Fruit fly (Drosophila melanogaster) whole organism, pupa: ENCODE data around the gene CG33339.

Source experiments
- CG10348 ChIP-seq: fragments of 200-800 bp; sonication (Bioruptor generic); IDR thresholded peaks from 2 replicates; pipeline ENCODE4 v1.3.6; 2022; ENCODE audit warnings: missing biosample characterization, missing genetic modification characterization
- CG12605 ChIP-seq: fragments of 200-800 bp; sonication (Bioruptor generic); IDR thresholded peaks from 2 replicates; pipeline ENCODE4 v1.3.6; 2022; ENCODE audit warnings: missing biosample characterization, missing genetic modification characterization
- CG13204 ChIP-seq: fragments of 200-800 bp; sonication (Bioruptor generic); optimal IDR thresholded peaks from 2 replicates; lab custom pipeline; 2018; ENCODE audit warnings: missing biosample characterization, mild to moderate bottlenecking, missing genetic modification characterization, moderate library complexity
- CG14655 ChIP-seq: fragments of 200-800 bp; sonication (Bioruptor generic); optimal IDR thresholded peaks from 3 replicates; lab custom pipeline; 2017; ENCODE audit warnings: mild to moderate bottlenecking, missing biosample characterization, missing genetic modification reagents, missing genetic modification characterization
- CG15710 ChIP-seq: fragments of 200-800 bp; sonication (Bioruptor generic); optimal IDR thresholded peaks from 2 replicates; lab custom pipeline; 2018; ENCODE audit warnings: missing biosample characterization, mild to moderate bottlenecking, missing genetic modification characterization, moderate library complexity
- CG17806 ChIP-seq: fragments of 200-800 bp; sonication (Bioruptor generic); optimal IDR thresholded peaks from 2 replicates; lab custom pipeline; 2018; ENCODE audit warnings: missing biosample characterization, mild to moderate bottlenecking, missing genetic modification characterization, moderate library complexity
- CG32121 ChIP-seq: fragments of 200-800 bp; sonication (Bioruptor generic); IDR thresholded peaks from 2 replicates; pipeline ENCODE4 v1.3.6; 2022; ENCODE audit warnings: missing biosample characterization, missing genetic modification characterization
- CG34367 ChIP-seq: fragments of 200-800 bp; sonication (Bioruptor generic); optimal IDR thresholded peaks from 2 replicates; lab custom pipeline; 2018; ENCODE audit warnings: missing biosample characterization, mild to moderate bottlenecking, missing genetic modification characterization
- CG4496 ChIP-seq: fragments of 200-800 bp; sonication (Bioruptor generic); IDR thresholded peaks from 3 replicates; pipeline ENCODE4 v1.3.6; 2022; ENCODE audit warnings: missing biosample characterization, missing genetic modification characterization
- CG8159 ChIP-seq: fragments of 200-800 bp; sonication (Bioruptor generic); optimal IDR thresholded peaks from 3 replicates; lab custom pipeline; 2018; ENCODE audit warnings: missing biosample characterization, mild to moderate bottlenecking, missing genetic modification characterization, moderate library complexity
- CG8301 ChIP-seq: fragments of 200-800 bp; sonication (Bioruptor generic); optimal IDR thresholded peaks from 2 replicates; lab custom pipeline; 2018; ENCODE audit warnings: missing biosample characterization, mild to moderate bottlenecking, missing genetic modification characterization
- CG9948 ChIP-seq: fragments of 200-800 bp; sonication (Bioruptor generic); optimal IDR thresholded peaks from 2 replicates; lab custom pipeline; 2018; ENCODE audit warnings: missing biosample characterization, mild to moderate bottlenecking, missing genetic modification characterization, moderate library complexity
- D1 ChIP-seq: fragments of 200-800 bp; sonication (Bioruptor generic); optimal IDR thresholded peaks from 2 replicates; lab custom pipeline; 2018; ENCODE audit warnings: missing biosample characterization, mild to moderate bottlenecking, missing genetic modification characterization, moderate library complexity
- EcR ChIP-seq: fragments of 200-800 bp; sonication (Bioruptor generic); optimal IDR thresholded peaks from 3 replicates; lab custom pipeline; 2019; ENCODE audit warnings: missing biosample characterization, missing genetic modification characterization, mild to moderate bottlenecking, moderate library complexity, missing genetic modification reagents
- Ets98B ChIP-seq: fragments of 200-800 bp; sonication (Bioruptor generic); IDR thresholded peaks from 2 replicates; pipeline ENCODE4 v1.3.6; 2022; ENCODE audit warnings: missing biosample characterization, missing genetic modification characterization
- Pif1A ChIP-seq: fragments of 200-800 bp; sonication (Bioruptor generic); optimal IDR thresholded peaks from 3 replicates; lab custom pipeline; 2016; ENCODE audit warnings: missing biosample characterization, missing genetic modification characterization
- Pif1B ChIP-seq: fragments of 200-800 bp; sonication (Bioruptor generic); optimal IDR thresholded peaks from 3 replicates; lab custom pipeline; 2016; ENCODE audit warnings: missing biosample characterization, missing genetic modification characterization
- Snoo ChIP-seq: fragments of 200-800 bp; sonication (Bioruptor generic); optimal IDR thresholded peaks from 3 replicates; lab custom pipeline; 2017; ENCODE audit warnings: missing biosample characterization, mild to moderate bottlenecking, missing genetic modification characterization, inconsistent platforms
- fd96Ca ChIP-seq: fragments of 200-800 bp; sonication (Bioruptor generic); IDR thresholded peaks from 3 replicates; pipeline ENCODE4 v1.3.6; 2022; ENCODE audit warnings: missing biosample characterization, missing genetic modification characterization
- gl ChIP-seq: fragments of 200-800 bp; sonication (Bioruptor generic); optimal IDR thresholded peaks from 2 replicates; lab custom pipeline; 2018; ENCODE audit warnings: missing biosample characterization, mild to moderate bottlenecking, missing genetic modification characterization
- rn ChIP-seq: fragments of 200-800 bp; sonication (Bioruptor generic); IDR thresholded peaks from 2 replicates; pipeline ENCODE4 v1.3.6; 2022; ENCODE audit warnings: missing biosample characterization, missing genetic modification characterization

The CG33339 gene

dm6 chr3R:24367120-24367519 is 5.5 kb downstream of the CG33339 start, which contains the start of gene CG42811:
TSS of gene CG42811 (minus strand) at chr3R:24367220.
- TF ChIP-seq CG32121 (GFP tag; lab: Robert Waterston, UW) (no peak), CG14655 (GFP tag; lab: Kevin White, UChicago) (no peak), CG15710 (tag; lab: Kevin White, UChicago) (no peak), Ets98B (no peak), CG10348 (GFP tag; lab: Robert Waterston, UW) (no peak), rn (no peak), CG4496 (GFP tag; lab: Robert Waterston, UW) (no peak), Snoo (no peak), Pif1B (GFP tag; lab: Kevin White, UChicago) (no peak), CG34367 (no peak)

dm6 chr3R:24368064-24368463 is 6.4 kb downstream of the CG33339 start, which contains the start of the genes CG42812 and CG33341:
TSS of gene CG42812 (minus strand) at chr3R:24368164.
TSS of gene CG33341 (plus strand) at chr3R:24368358.
- TF ChIP-seq Pif1B (GFP tag; lab: Kevin White, UChicago) (no peak), gl (no peak), Ets98B (no peak), CG34367 (no peak), Snoo (no peak), Pif1A (GFP tag; lab: Kevin White, UChicago) (no peak), CG13204 (no peak), CG17806 (no peak), CG32121 (GFP tag; lab: Robert Waterston, UW) (no peak), CG4496 (GFP tag; lab: Robert Waterston, UW) (no peak), CG15710 (tag; lab: Kevin White, UChicago) (no peak), fd96Ca (GFP tag; lab: Robert Waterston, UW) (no peak), CG10348 (GFP tag; lab: Robert Waterston, UW) (no peak), CG14655 (GFP tag; lab: Kevin White, UChicago) (no peak), EcR (GFP tag; lab: Kevin White, UChicago) (no peak), rn (no peak), CG9948 (tag; lab: Kevin White, UChicago) (no peak), CG8159 (tag; lab: Kevin White, UChicago) (no peak), D1 (no peak)

DNA sequence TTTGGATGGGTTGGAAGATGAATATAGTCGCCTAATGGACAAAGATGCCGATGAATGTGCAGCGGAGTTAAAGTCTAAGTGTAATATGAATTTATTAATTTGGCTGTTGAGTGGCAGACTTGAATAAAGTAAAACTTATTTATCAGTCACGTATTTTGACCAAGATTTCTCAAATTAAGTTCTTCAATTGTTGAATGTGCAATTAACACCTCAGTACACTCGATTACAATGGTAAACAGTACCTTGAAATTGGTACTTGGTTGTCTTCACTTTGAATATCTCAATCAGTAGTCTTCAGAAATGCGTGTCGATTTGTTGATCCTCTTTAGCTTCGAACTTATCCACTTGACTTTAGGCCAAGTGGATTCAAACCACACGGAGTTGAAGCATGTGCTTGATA is 7.6 kb downstream of the CG33339 start, which contains the start of gene CG13614:
Gene CG13614 (plus strand): TSS at position 301 of the 400 bp plus-strand sequence.
- TF ChIP-seq CG17806 (no peak), D1 (no peak), CG12605 (GFP tag; lab: Robert Waterston, UW) (no peak), CG8159 (tag; lab: Kevin White, UChicago) (no peak), CG32121 (GFP tag; lab: Robert Waterston, UW) (no peak), Pif1B (GFP tag; lab: Kevin White, UChicago) (no peak), Ets98B (no peak)
- TF ChIP-seq, all 21 proteins: peak for 0

- no peak for TF ChIP-seq CG17806
- TF ChIP-seq CG8159 (tag; lab: Kevin White, UChicago): no peak
- no peak for TF ChIP-seq D1
- no peak for TF ChIP-seq CG32121 (GFP tag; lab: Robert Waterston, UW)
- TF ChIP-seq CG12605 (GFP tag; lab: Robert Waterston, UW): no peak
Observed at dm6 chr3R:24372662-24373061, 11.0 kb downstream of the CG33339 start, which contains the start of gene CG17782. TSS of gene CG17782 (minus strand) at chr3R:24372762.

DNA sequence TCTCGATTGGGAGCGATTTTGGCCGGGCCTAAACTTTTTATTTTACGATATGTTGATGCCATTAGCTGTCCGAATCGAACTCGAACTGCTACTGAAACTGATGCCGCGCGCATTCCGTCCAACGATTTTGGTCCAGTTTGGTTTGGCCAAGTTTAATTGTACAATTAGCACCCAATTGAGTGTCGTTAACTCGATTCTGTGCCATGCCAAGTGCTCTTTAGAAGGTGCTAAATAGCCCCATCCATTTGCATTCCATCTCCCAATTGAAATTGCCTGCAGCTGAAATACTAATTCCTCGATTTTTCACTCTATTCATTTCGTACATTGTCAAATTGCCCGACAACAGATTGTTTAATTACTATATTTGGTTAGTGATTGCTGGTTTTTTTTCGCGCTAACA is 13.9 kb downstream of the CG33339 start, which contains the start of gene CG17781:
Gene CG17781 (minus strand): TSS at position 101 of the 400 bp plus-strand sequence.
- TF ChIP-seq CG34367: no peak
- no peak for TF ChIP-seq CG12605 (GFP tag; lab: Robert Waterston, UW)
- TF ChIP-seq gl: no peak
- no peak for TF ChIP-seq Pif1A (GFP tag; lab: Kevin White, UChicago)
- no peak for TF ChIP-seq CG10348 (GFP tag; lab: Robert Waterston, UW)
- no peak for TF ChIP-seq D1
- TF ChIP-seq CG13204: no peak
- TF ChIP-seq CG9948 (tag; lab: Kevin White, UChicago): no peak
- TF ChIP-seq Pif1B (GFP tag; lab: Kevin White, UChicago): no peak
- no peak for TF ChIP-seq CG17806
- no peak for TF ChIP-seq Ets98B
- no peak for TF ChIP-seq CG4496 (GFP tag; lab: Robert Waterston, UW)
- no peak for TF ChIP-seq CG32121 (GFP tag; lab: Robert Waterston, UW)

DNA sequence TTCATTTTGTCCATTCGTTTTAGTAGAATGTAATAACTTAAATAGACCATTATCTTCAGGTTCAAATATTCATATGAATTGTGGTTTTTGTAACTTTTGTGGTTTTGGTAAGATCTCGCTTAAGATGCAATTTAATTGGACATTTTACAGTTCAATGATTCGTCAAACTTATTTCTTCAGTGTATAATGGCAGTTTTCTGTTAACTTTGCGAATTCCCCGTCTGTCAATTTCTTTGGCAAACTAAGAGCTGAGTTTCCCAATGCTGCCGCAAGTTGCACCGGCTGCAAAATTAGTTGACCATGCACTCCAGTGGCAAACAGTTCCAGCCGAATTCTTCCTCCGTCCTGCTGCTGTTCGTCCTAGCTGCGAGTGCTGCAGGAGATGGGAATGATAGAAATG is 14.9 kb downstream of the CG33339 start, which contains the start of gene CG33342:
Gene CG33342 (plus strand): TSS at position 301 of the 400 bp plus-strand sequence.
- TF ChIP-seq gl (no peak), CG4496 (GFP tag; lab: Robert Waterston, UW) (no peak), Snoo (no peak), CG14655 (GFP tag; lab: Kevin White, UChicago) (no peak), D1 (no peak), EcR (GFP tag; lab: Kevin White, UChicago) (no peak), CG9948 (tag; lab: Kevin White, UChicago) (no peak), Ets98B (no peak), CG17806 (no peak), Pif1A (GFP tag; lab: Kevin White, UChicago) (no peak), CG13204 (no peak), CG15710 (tag; lab: Kevin White, UChicago) (no peak), CG10348 (GFP tag; lab: Robert Waterston, UW) (no peak), CG32121 (GFP tag; lab: Robert Waterston, UW) (no peak), rn (no peak), CG8301 (tag; lab: Kevin White, UChicago) (no peak), CG34367 (no peak)

- no peak for TF ChIP-seq CG8301 (tag; lab: Kevin White, UChicago)
- TF ChIP-seq EcR (GFP tag; lab: Kevin White, UChicago): no peak
- TF ChIP-seq CG15710 (tag; lab: Kevin White, UChicago): no peak
- no peak for TF ChIP-seq CG14655 (GFP tag; lab: Kevin White, UChicago)
- TF ChIP-seq CG12605 (GFP tag; lab: Robert Waterston, UW): no peak
- no peak for TF ChIP-seq CG32121 (GFP tag; lab: Robert Waterston, UW)
- TF ChIP-seq Pif1B (GFP tag; lab: Kevin White, UChicago): no peak
- no peak for TF ChIP-seq CG10348 (GFP tag; lab: Robert Waterston, UW)
- no peak for TF ChIP-seq CG13204
- no peak for TF ChIP-seq Snoo
- TF ChIP-seq gl: no peak
- no peak for TF ChIP-seq CG17806
- no peak for TF ChIP-seq CG8159 (tag; lab: Kevin White, UChicago)
Observed at dm6 chr3R:24384952-24385351, 23.3 kb downstream of the CG33339 start, which contains the start of gene CG17780. TSS of gene CG17780 (minus strand) at chr3R:24385052.
